Fruit fly (Drosophila melanogaster) whole organism, wandering third instar larva: Measurements from ENCODE around the gene futsch.

Experiments used
- Dfd ChIP-seq: fragments of >200 bp; optimal IDR thresholded peaks from 2 replicates; lab custom pipeline; 2017; ENCODE audit warnings: missing biosample characterization, missing genetic modification characterization
- N ChIP-seq: fragments of >200 bp; optimal IDR thresholded peaks from 2 replicates; lab custom pipeline; 2018; ENCODE audit warnings: missing biosample characterization, missing external identifiers, missing genetic modification characterization
- Rel ChIP-seq, 2 experiments: fragments of 200-800 bp; sonication (Bioruptor generic) in 1 of 2; optimal IDR thresholded peaks; 2 replicates in 1 of 2; 3 replicates in 1 of 2; lab custom pipeline; 2016 to 2019; ENCODE audit warnings: mild to moderate bottlenecking in 2 of 2, missing biosample characterization in 2 of 2, missing genetic modification characterization in 2 of 2, moderate library complexity in 1 of 2
- Sp1 ChIP-seq: fragments of 200-800 bp; sonication (Bioruptor generic); optimal IDR thresholded peaks from 3 replicates; lab custom pipeline; 2019; ENCODE audit warnings: missing biosample characterization, mild to moderate bottlenecking, missing genetic modification characterization, moderate library complexity
- foxo ChIP-seq, 2 experiments: fragments of 200-800 bp; sonication (Bioruptor generic); optimal IDR thresholded peaks; 2 replicates in 1 of 2; 3 replicates in 1 of 2; lab custom pipeline; 2016 to 2017; ENCODE audit warnings: missing biosample characterization in 2 of 2, missing genetic modification characterization in 2 of 2
- fru ChIP-seq: fragments of 200-800 bp; sonication (Bioruptor generic); optimal IDR thresholded peaks from 3 replicates; lab custom pipeline; 2016; ENCODE audit warnings: missing biosample characterization, mild to moderate bottlenecking, missing genetic modification characterization
- lola ChIP-seq: fragments of >200 bp; optimal IDR thresholded peaks from 2 replicates; lab custom pipeline; 2017; ENCODE audit warnings: missing biosample characterization, missing genetic modification characterization
- pan ChIP-seq: fragments of >200 bp; optimal IDR thresholded peaks from 2 replicates; lab custom pipeline; 2017
- psq ChIP-seq: fragments of 200-800 bp; sonication (Bioruptor generic); optimal IDR thresholded peaks from 3 replicates; lab custom pipeline; 2017; ENCODE audit warnings: missing biosample characterization, mild to moderate bottlenecking, missing genetic modification characterization, moderate library complexity
- sage ChIP-seq: fragments of 200-800 bp; sonication (Bioruptor generic); optimal IDR thresholded peaks from 2 replicates; lab custom pipeline; 2016; ENCODE audit warnings: missing biosample characterization, mild to moderate bottlenecking, missing genetic modification characterization
- sv ChIP-seq: fragments of 200-800 bp; sonication (Bioruptor generic); optimal IDR thresholded peaks from 3 replicates; lab custom pipeline; 2016; ENCODE audit warnings: missing biosample characterization, missing genetic modification characterization
- usp ChIP-seq: fragments of >200 bp; optimal IDR thresholded peaks from 2 replicates; lab custom pipeline; 2017; ENCODE audit warnings: missing biosample characterization, missing genetic modification characterization
- woc ChIP-seq: sonication (Bioruptor generic); optimal IDR thresholded peaks from 2 replicates; lab custom pipeline; 2016; ENCODE audit warnings: missing biosample characterization, mild to moderate bottlenecking, missing genetic modification characterization

- TF ChIP-seq Sp1 (GFP tag; lab: Kevin White, UChicago): no peak
- TF ChIP-seq Rel (GFP tag; optimal IDR thresholded peaks at IDR 0.05; lab: Kevin White, UChicago): no peak
- TF ChIP-seq Rel (tag; optimal IDR thresholded peaks at IDR 0.05; lab: Kevin White, UChicago): no peak
- TF ChIP-seq psq (GFP tag; lab: Kevin White, UChicago): no peak
- TF ChIP-seq sage (GFP tag; lab: Kevin White, UChicago): no peak
- no peak for TF ChIP-seq pan (lab: Kevin White, UChicago)
- TF ChIP-seq N (GFP tag; lab: Kevin White, UChicago): no peak
- no peak for TF ChIP-seq woc (GFP tag; lab: Kevin White, UChicago)
- TF ChIP-seq Dfd (GFP tag; lab: Kevin White, UChicago): no peak
- TF ChIP-seq fru: no peak
- no peak for TF ChIP-seq sv (GFP tag; lab: Kevin White, UChicago)
- TF ChIP-seq foxo (GFP tag; optimal IDR thresholded peaks at IDR 0.05; lab: Kevin White, UChicago): peak in 1 of 2 experiments; percentile 14
- TF ChIP-seq lola: no peak
- TF ChIP-seq usp (GFP tag; lab: Kevin White, UChicago): no peak
Observed at dm6 chrX:1407683-1408082, 1.2 kb upstream of the futsch start.
